Fruit fly (Drosophila melanogaster) whole organism: Measurements from ENCODE around the gene Tep1.

Experiments used
- CG8478 ChIP-seq: fragments of >200 bp; optimal IDR thresholded peaks from 2 replicates; lab custom pipeline; 2018; ENCODE audit warnings: inconsistent platforms
- psq ChIP-seq: fragments of >200 bp; optimal IDR thresholded peaks from 2 replicates; lab custom pipeline; 2017

DNA sequence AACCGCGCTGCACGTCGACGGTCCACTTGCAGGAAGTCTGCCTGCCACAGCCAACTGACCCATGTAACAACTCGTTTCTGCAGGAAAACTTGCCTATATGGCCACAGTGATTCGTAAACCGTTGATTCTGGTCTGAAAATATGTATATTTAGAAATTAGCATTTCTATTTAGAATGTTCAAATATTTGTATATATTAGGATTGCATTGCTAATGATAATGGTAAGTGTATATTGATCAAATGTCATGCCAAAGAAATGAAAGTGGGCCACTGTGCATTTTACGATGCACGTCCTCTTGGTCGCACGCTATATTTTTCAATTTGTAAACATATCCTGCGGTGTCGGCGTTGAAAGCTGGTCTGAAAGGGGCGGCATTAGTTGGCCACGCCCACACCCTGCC lies 7.4 kb downstream of the Tep1 start:
- TF ChIP-seq psq = no peak
- no peak for TF ChIP-seq CG8478 (lab: Kevin White, UChicago)
